Fruit fly (Drosophila melanogaster) whole organism, prepupa: Measurements from ENCODE around the gene drn.

ENCODE experiments used
- CG6163 ChIP-seq: fragments of 200-800 bp; sonication (Bioruptor generic); IDR thresholded peaks from 3 replicates; pipeline ENCODE4 v1.3.6; 2022; ENCODE audit warnings: missing biosample characterization, missing genetic modification characterization
- CG6792 ChIP-seq: fragments of 200-800 bp; sonication (Bioruptor generic); optimal IDR thresholded peaks from 3 replicates; lab custom pipeline; 2016; ENCODE audit warnings: missing biosample characterization, missing genetic modification characterization
- Eip75B ChIP-seq: fragments of 200-800 bp; sonication (Bioruptor generic); optimal IDR thresholded peaks from 3 replicates; lab custom pipeline; 2016; ENCODE audit warnings: missing biosample characterization, missing genetic modification characterization
- Gug ChIP-seq: fragments of 200-800 bp; sonication (Bioruptor generic); IDR thresholded peaks from 2 replicates; pipeline ENCODE4 v1.3.6; 2022; ENCODE audit warnings: missing biosample characterization, missing genetic modification characterization
- OdsH ChIP-seq: fragments of 200-800 bp; sonication (Bioruptor generic); optimal IDR thresholded peaks from 3 replicates; lab custom pipeline; 2016; ENCODE audit warnings: missing biosample characterization, missing genetic modification characterization
- Smox ChIP-seq: fragments of 200-800 bp; sonication (Bioruptor generic); optimal IDR thresholded peaks from 3 replicates; lab custom pipeline; 2016; ENCODE audit warnings: missing biosample characterization, missing genetic modification characterization
- Sox102F ChIP-seq: fragments of 200-800 bp; sonication (Bioruptor generic); optimal IDR thresholded peaks from 2 replicates; lab custom pipeline; 2016; ENCODE audit warnings: missing biosample characterization, mild to moderate bottlenecking, missing genetic modification characterization
- achi ChIP-seq: fragments of 200-800 bp; sonication (Bioruptor generic); optimal IDR thresholded peaks from 3 replicates; lab custom pipeline; 2016; ENCODE audit warnings: missing biosample characterization, missing genetic modification characterization
- spab ChIP-seq: fragments of 200-800 bp; sonication (Bioruptor generic); optimal IDR thresholded peaks from 2 replicates; lab custom pipeline; 2017; ENCODE audit warnings: missing biosample characterization, mild to moderate bottlenecking, missing genetic modification characterization, missing genetic modification reagents
- vri ChIP-seq: fragments of 200-800 bp; sonication (Bioruptor generic); optimal IDR thresholded peaks from 3 replicates; lab custom pipeline; 2016; ENCODE audit warnings: missing biosample characterization, mild to moderate bottlenecking, missing genetic modification characterization

DNA sequence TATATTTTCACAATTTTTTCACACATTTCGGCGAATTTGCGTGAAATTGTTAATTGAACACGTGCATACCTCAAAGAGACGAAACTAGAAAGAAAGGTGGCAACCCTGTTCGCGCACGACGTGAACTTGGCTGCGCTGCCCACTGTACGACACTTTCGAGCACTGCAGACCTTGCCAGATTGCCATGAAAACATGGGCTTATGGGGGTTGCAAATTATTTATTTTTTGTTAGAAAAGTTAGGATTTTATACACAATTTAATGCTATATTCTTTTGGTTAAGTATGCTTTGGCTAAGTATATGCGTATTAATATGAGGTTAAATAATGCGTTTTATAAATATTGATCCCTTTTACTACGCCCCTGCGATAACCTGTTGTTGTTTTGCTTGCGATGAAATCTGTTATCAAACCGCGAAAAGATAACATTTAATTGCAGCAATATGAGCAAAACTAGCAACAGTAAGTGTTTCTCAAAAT, 61.1 kb downstream of the drn start, which contains the start of the genes RpL34b and CG8132:
- TF ChIP-seq achi (GFP tag; lab: Kevin White, UChicago), result peak; percentile 89
- TF ChIP-seq Eip75B (GFP tag; lab: Kevin White, UChicago), result peak; percentile 96
- TF ChIP-seq OdsH (GFP tag; lab: Kevin White, UChicago), result peak; percentile 94
- TF ChIP-seq spab, result peak; percentile 71
- peak; percentile 91 for TF ChIP-seq Smox (GFP tag; lab: Kevin White, UChicago)
- peak; percentile 91 for TF ChIP-seq CG6163 (GFP tag; lab: Robert Waterston, UW)
- peak; percentile 92 for TF ChIP-seq CG6792 (GFP tag; lab: Kevin White, UChicago)
- peak; percentile 96 for TF ChIP-seq Gug (GFP tag; lab: Robert Waterston, UW)
- TF ChIP-seq vri (GFP tag; lab: Kevin White, UChicago), result peak; percentile 92
- TF ChIP-seq Sox102F (GFP tag; lab: Kevin White, UChicago), result peak; percentile 92
